Worm (Caenorhabditis elegans): Measurements from ENCODE around the gene str-46.
A peak's percentile ranks its signal among the peaks of the same experiment; 100 is the strongest.

str-46 gene

DNA sequence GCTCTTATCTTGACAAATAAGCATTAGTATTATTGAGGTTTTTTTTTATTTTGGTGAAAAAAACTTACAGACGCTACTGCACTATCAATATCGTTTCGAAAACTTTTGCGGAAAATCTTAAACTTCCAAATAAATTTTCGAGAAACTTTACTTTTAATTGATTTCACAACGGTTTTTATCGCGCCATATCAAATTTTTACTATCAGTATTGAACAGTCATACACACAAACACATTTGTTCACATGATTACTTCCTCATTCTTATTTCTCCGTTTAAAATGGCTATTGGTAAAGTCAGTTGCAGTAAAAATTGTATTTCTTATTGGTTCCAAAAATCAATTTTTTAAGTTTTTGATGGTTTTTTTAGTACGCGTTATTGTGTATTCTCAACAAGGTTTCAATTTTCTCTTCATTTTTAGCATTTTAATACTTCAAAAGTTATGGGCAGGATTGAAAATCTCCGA lies 3.5 kb downstream of the str-46 start, which contains the start of gene pals-32:
Gene pals-32 (plus strand): TSS at position 413 of the 463 bp plus-strand sequence.
- TF ChIP-seq fos-1 (tag; optimal IDR thresholded peaks at IDR 0.05) (peak; percentile 57), mdl-1 (tag; optimal IDR thresholded peaks at IDR 0.05) (no peak), sma-3 (GFP tag; optimal IDR thresholded peaks at IDR 0.05) (no peak)

DNA sequence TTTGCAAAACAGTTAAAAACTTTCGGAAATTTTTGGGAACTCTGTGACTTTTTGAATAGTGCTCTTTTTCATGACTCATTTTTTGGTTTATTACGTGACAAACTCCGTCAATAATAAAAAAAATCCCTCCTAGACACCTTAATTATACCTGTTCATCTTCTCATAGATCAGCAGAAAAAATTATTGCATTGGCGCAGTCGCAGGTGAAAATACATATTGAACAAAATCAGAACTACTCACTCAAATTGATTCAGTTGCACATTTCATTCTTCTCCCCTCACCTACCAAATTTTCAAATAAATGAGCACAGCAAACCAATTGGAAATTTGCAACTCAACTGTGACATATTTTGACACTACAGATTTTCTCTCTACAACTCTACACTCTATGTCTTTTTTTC lies 6.8 kb downstream of the str-46 start, which contains the start of gene srh-127:
Gene srh-127 (plus strand): TSS at position 301 of the 400 bp plus-strand sequence.
- TF ChIP-seq ama-1 (optimal IDR thresholded peaks at IDR 0.05): no peak
- no peak for TF ChIP-seq ceh-82 (tag; optimal IDR thresholded peaks at IDR 0.05)
- no peak for TF ChIP-seq mbf-1 (tag; optimal IDR thresholded peaks at IDR 0.05)
- no peak for TF ChIP-seq lsy-2 (tag; optimal IDR thresholded peaks at IDR 0.05)
- no peak for TF ChIP-seq mdl-1 (tag; optimal IDR thresholded peaks at IDR 0.05)
- TF ChIP-seq ztf-4 (tag; optimal IDR thresholded peaks at IDR 0.05): no peak
- TF ChIP-seq nhr-21 (tag; optimal IDR thresholded peaks at IDR 0.05): no peak
- no peak for TF ChIP-seq unc-55 (GFP tag; optimal IDR thresholded peaks at IDR 0.05)
- TF ChIP-seq snpc-4 (tag; optimal IDR thresholded peaks at IDR 0.05): no peak
- TF ChIP-seq mab-5 (tag; optimal IDR thresholded peaks at IDR 0.05): no peak
- no peak for TF ChIP-seq gmeb-1 (tag; optimal IDR thresholded peaks at IDR 0.05)
- TF ChIP-seq elt-3 (tag; optimal IDR thresholded peaks at IDR 0.05): no peak
- no peak for TF ChIP-seq sem-4 (tag; optimal IDR thresholded peaks at IDR 0.05)
- TF ChIP-seq nhr-23 (tag; optimal IDR thresholded peaks at IDR 0.05): no peak
- no peak for TF ChIP-seq aly-2 (tag; optimal IDR thresholded peaks at IDR 0.05)
- TF ChIP-seq nhr-12 (tag; optimal IDR thresholded peaks at IDR 0.05): no peak
- TF ChIP-seq R02D3.7 (tag; optimal IDR thresholded peaks at IDR 0.05): no peak
- no peak for TF ChIP-seq nhr-11 (tag; optimal IDR thresholded peaks at IDR 0.05)
- no peak for TF ChIP-seq egl-27 (tag; optimal IDR thresholded peaks at IDR 0.05)
- no peak for TF ChIP-seq lin-39 (tag; optimal IDR thresholded peaks at IDR 0.05)

DNA sequence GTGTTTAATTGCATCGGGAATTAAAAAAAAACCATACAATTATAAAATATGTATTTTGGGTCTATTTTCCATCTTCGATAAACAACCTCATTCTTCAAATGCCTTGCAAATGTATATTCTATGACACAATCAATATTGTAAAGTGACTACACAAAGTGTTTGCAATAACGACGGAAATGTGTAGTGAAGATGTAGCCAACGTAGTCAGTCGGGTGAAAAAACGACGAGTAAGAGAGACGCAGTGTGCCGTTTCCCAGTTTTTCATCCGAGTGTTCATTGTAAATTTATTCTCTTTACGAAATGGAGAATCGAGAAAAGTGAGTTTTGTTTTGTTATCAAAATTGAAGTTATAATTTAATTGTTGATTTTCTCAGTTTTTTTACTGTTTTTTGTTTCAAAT lies 7.8 kb downstream of the str-46 start, which contains the start of gene F37B4.15:
Gene F37B4.15 (plus strand): TSS at position 301 of the 400 bp plus-strand sequence.
- TF ChIP-seq sma-9 (GFP tag; optimal IDR thresholded peaks at IDR 0.05) (no peak), sma-9 (tag; optimal IDR thresholded peaks at IDR 0.05) (no peak), nhr-11 (tag; optimal IDR thresholded peaks at IDR 0.05) (no peak), R02D3.7 (tag; optimal IDR thresholded peaks at IDR 0.05) (no peak), aly-2 (tag; optimal IDR thresholded peaks at IDR 0.05) (no peak), mab-5 (tag; optimal IDR thresholded peaks at IDR 0.05) (no peak)

DNA sequence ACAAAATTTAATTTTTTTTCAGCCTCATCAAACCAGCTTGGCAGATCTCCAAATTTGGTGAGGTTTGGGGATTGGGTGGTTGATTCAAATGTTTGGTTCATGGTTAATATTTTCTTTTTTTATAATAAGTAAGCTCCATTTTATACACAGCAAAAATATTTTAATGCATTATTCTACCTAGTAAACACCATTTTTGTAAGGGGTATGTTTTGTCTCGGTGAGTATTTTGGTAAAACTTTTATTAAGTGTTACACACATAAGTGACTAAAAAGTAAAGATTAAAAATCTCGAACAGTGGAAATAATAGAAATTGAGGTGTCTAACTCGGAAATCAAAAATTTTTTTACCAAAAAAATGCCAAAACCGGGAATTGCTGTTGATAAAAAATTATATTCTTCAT lies 11.1 kb downstream of the str-46 start, which contains the start of gene srw-4:
Gene srw-4 (minus strand): TSS at position 101 of the 400 bp plus-strand sequence.
- TF ChIP-seq C34F6.9 (tag; optimal IDR thresholded peaks at IDR 0.05): no peak
- TF ChIP-seq mbf-1 (tag; optimal IDR thresholded peaks at IDR 0.05): no peak
- no peak for TF ChIP-seq nhr-21 (tag; optimal IDR thresholded peaks at IDR 0.05)
- no peak for TF ChIP-seq nhr-23 (tag; optimal IDR thresholded peaks at IDR 0.05)
- no peak for TF ChIP-seq nhr-10 (tag; optimal IDR thresholded peaks at IDR 0.05)
- TF ChIP-seq R02D3.7 (tag; optimal IDR thresholded peaks at IDR 0.05): no peak
- TF ChIP-seq zag-1 (tag; optimal IDR thresholded peaks at IDR 0.05): no peak
- TF ChIP-seq alr-1 (tag; optimal IDR thresholded peaks at IDR 0.05): no peak
- no peak for TF ChIP-seq nhr-129 (tag; optimal IDR thresholded peaks at IDR 0.05)
- TF ChIP-seq dmd-4 (tag; optimal IDR thresholded peaks at IDR 0.05): no peak
- TF ChIP-seq ztf-1 (GFP tag; conservative IDR thresholded peaks at IDR 0.05): no peak
- TF ChIP-seq crh-2 (tag; optimal IDR thresholded peaks at IDR 0.05): no peak
- TF ChIP-seq ceh-82 (tag; optimal IDR thresholded peaks at IDR 0.05): no peak
- no peak for TF ChIP-seq lin-13 (GFP tag; optimal IDR thresholded peaks at IDR 0.05)

ce11 chrV:2888265-2888664 lies 11.5 kb downstream of the str-46 start:
- no peak for TF ChIP-seq sma-3 (GFP tag; optimal IDR thresholded peaks at IDR 0.05)
- TF ChIP-seq lin-13 (GFP tag; optimal IDR thresholded peaks at IDR 0.05): no peak
- TF ChIP-seq nhr-12 (tag; optimal IDR thresholded peaks at IDR 0.05): no peak
- no peak for TF ChIP-seq ZK546.5 (tag; optimal IDR thresholded peaks at IDR 0.05)
- no peak for TF ChIP-seq lin-39 (tag; optimal IDR thresholded peaks at IDR 0.05)
- TF ChIP-seq mab-5 (tag; optimal IDR thresholded peaks at IDR 0.05): no peak
- TF ChIP-seq F13H6.1 (tag; optimal IDR thresholded peaks at IDR 0.05): no peak

Measured in whole organism, L2 larva.